Fruit fly (Drosophila melanogaster) whole organism, embryonic: ENCODE results near the gene Fife.

Experiments
- Abd-B ChIP-seq: fragments of 200-800 bp; sonication (Bioruptor generic); optimal IDR thresholded peaks from 2 replicates; lab custom pipeline; 2018; ENCODE audit warnings: missing biosample characterization, mild to moderate bottlenecking, missing genetic modification characterization, moderate library complexity
- Awh ChIP-seq: fragments of 200-800 bp; sonication (Bioruptor generic); IDR thresholded peaks from 2 replicates; pipeline ENCODE4, ENCODE4 v1.3.6; 2022; ENCODE audit warnings: missing biosample characterization, missing genetic modification characterization
- C15 ChIP-seq: fragments of 200-800 bp; sonication (Bioruptor generic); IDR thresholded peaks from 3 replicates; pipeline ENCODE4 v1.3.6; 2022; ENCODE audit warnings: missing biosample characterization, missing genetic modification characterization
- CG10366 ChIP-seq: fragments of 200-800 bp; sonication (Bioruptor generic); IDR thresholded peaks from 2 replicates; pipeline ENCODE4 v1.3.6; 2022; ENCODE audit warnings: missing biosample characterization, missing genetic modification characterization
- CG10979 ChIP-seq: fragments of 200-800 bp; sonication (Bioruptor generic); optimal IDR thresholded peaks from 2 replicates; lab custom pipeline; 2018; ENCODE audit warnings: missing biosample characterization, mild to moderate bottlenecking, missing genetic modification characterization, moderate library complexity
- CG11456 ChIP-seq: fragments of 200-800 bp; sonication (Bioruptor generic); IDR thresholded peaks from 3 replicates; pipeline ENCODE4 v1.3.6; 2022; ENCODE audit warnings: missing biosample characterization, missing genetic modification characterization
- CG11695 ChIP-seq: fragments of 200-800 bp; sonication (Bioruptor generic); IDR thresholded peaks from 3 replicates; pipeline ENCODE4 v1.3.6; 2022; ENCODE audit warnings: missing biosample characterization, missing genetic modification characterization
- CG12104 ChIP-seq: fragments of 200-800 bp; sonication (Bioruptor generic); optimal IDR thresholded peaks from 3 replicates; lab custom pipeline; 2016; ENCODE audit warnings: missing biosample characterization, missing genetic modification characterization
- CG12659 ChIP-seq: fragments of 200-800 bp; sonication (Bioruptor generic); optimal IDR thresholded peaks from 3 replicates; lab custom pipeline; 2017; ENCODE audit warnings: mild to moderate bottlenecking, missing biosample characterization, missing genetic modification reagents, missing genetic modification characterization
- CG13296 ChIP-seq: fragments of 200-800 bp; sonication (Bioruptor generic); optimal IDR thresholded peaks from 3 replicates; lab custom pipeline; 2018; ENCODE audit warnings: missing biosample characterization, mild to moderate bottlenecking, missing genetic modification characterization
- CG14441 ChIP-seq: fragments of 200-800 bp; sonication (Bioruptor generic); IDR thresholded peaks from 2 replicates; pipeline ENCODE4 v1.3.6; 2022; ENCODE audit warnings: missing biosample characterization, missing genetic modification characterization
- CG14667 ChIP-seq: fragments of 200-800 bp; sonication (Bioruptor generic); IDR thresholded peaks from 2 replicates; pipeline ENCODE4 v1.3.6; 2022; ENCODE audit warnings: missing biosample characterization, missing genetic modification characterization
- CG1647 ChIP-seq: fragments of 200-800 bp; sonication (Bioruptor generic); optimal IDR thresholded peaks from 3 replicates; lab custom pipeline; 2016; ENCODE audit warnings: missing biosample characterization, missing genetic modification characterization
- CG16863 ChIP-seq: fragments of 200-800 bp; sonication (Bioruptor generic); optimal IDR thresholded peaks from 3 replicates; lab custom pipeline; 2016; ENCODE audit warnings: missing biosample characterization, missing genetic modification characterization
- CG2202 ChIP-seq: fragments of 200-800 bp; sonication (Bioruptor generic); optimal IDR thresholded peaks from 2 replicates; lab custom pipeline; 2018; ENCODE audit warnings: missing biosample characterization, mild to moderate bottlenecking, missing genetic modification characterization
- CG31388 ChIP-seq: fragments of 200-800 bp; sonication (Bioruptor generic); optimal IDR thresholded peaks from 2 replicates; lab custom pipeline; 2016; ENCODE audit warnings: missing biosample characterization, missing genetic modification characterization
- CG32767 ChIP-seq: fragments of 200-800 bp; sonication (Bioruptor generic); IDR thresholded peaks from 2 replicates; pipeline ENCODE4 v1.3.6; 2022; ENCODE audit warnings: missing biosample characterization, missing genetic modification characterization
- CG43689 ChIP-seq: fragments of 200-800 bp; sonication (Bioruptor generic); IDR thresholded peaks from 2 replicates; pipeline ENCODE4 v1.3.6; 2022; ENCODE audit warnings: missing biosample characterization, missing genetic modification characterization
- CG4730 ChIP-seq: fragments of 200-800 bp; sonication (Bioruptor generic); IDR thresholded peaks from 2 replicates; pipeline ENCODE4 v1.3.6; 2022; ENCODE audit warnings: missing biosample characterization, missing genetic modification characterization
- CG6689 ChIP-seq: fragments of 200-800 bp; sonication (Bioruptor generic); IDR thresholded peaks from 2 replicates; pipeline ENCODE4 v1.3.6; 2022; ENCODE audit warnings: missing biosample characterization, missing genetic modification characterization
- CG7556 ChIP-seq: fragments of 200-800 bp; sonication (Bioruptor generic); optimal IDR thresholded peaks from 2 replicates; lab custom pipeline; 2017; ENCODE audit warnings: missing biosample characterization, mild to moderate bottlenecking, missing genetic modification characterization
- CG7745 ChIP-seq: fragments of 200-800 bp; sonication (Bioruptor generic); optimal IDR thresholded peaks from 2 replicates; lab custom pipeline; 2018; ENCODE audit warnings: missing biosample characterization, mild to moderate bottlenecking, missing genetic modification characterization, moderate library complexity
- CG8924 ChIP-seq: fragments of 200-800 bp; optimal IDR thresholded peaks from 3 replicates; lab custom pipeline; 2019; ENCODE audit warnings: missing biosample characterization, mild to moderate bottlenecking, missing genetic modification characterization, moderate library complexity
- CG9215 ChIP-seq: fragments of 200-800 bp; sonication (Bioruptor generic); IDR thresholded peaks from 2 replicates; pipeline ENCODE4 v1.3.6; 2022; ENCODE audit warnings: missing biosample characterization, missing genetic modification characterization
- Chrac-16 ChIP-seq: fragments of 200-800 bp; sonication (Bioruptor generic); optimal IDR thresholded peaks from 3 replicates; lab custom pipeline; 2016; ENCODE audit warnings: missing biosample characterization, missing genetic modification characterization
- Max ChIP-seq: fragments of 200-800 bp; sonication (Bioruptor generic); optimal IDR thresholded peaks from 2 replicates; lab custom pipeline; 2016; ENCODE audit warnings: missing biosample characterization, mild to moderate bottlenecking, missing genetic modification characterization
- Oaz ChIP-seq: fragments of 200-800 bp; sonication (Bioruptor generic); IDR thresholded peaks from 2 replicates; pipeline ENCODE4 v1.3.6; 2022; ENCODE audit warnings: missing biosample characterization, missing genetic modification characterization
- Pdp1 ChIP-seq, 2 experiments: fragments of 200-800 bp; sonication (Bioruptor generic); optimal IDR thresholded peaks; 3 replicates each; lab custom pipeline; 2016; ENCODE audit warnings: missing biosample characterization in 2 of 2, missing genetic modification characterization in 2 of 2, mild to moderate bottlenecking in 1 of 2, moderate library complexity in 1 of 2
- Sox102F ChIP-seq: fragments of 200-800 bp; sonication (Bioruptor generic); optimal IDR thresholded peaks from 2 replicates; lab custom pipeline; 2018; ENCODE audit warnings: missing biosample characterization, mild to moderate bottlenecking, missing genetic modification characterization, moderate library complexity
- Spps ChIP-seq: fragments of 200-800 bp; sonication (Bioruptor generic); optimal IDR thresholded peaks from 2 replicates; lab custom pipeline; 2018; ENCODE audit warnings: missing biosample characterization, mild to moderate bottlenecking, missing genetic modification characterization
- Stat92E ChIP-seq, 3 experiments: fragments of >200 bp in 2 of 3; fragments of 200-800 bp in 1 of 3; sonication (Bioruptor generic) in 1 of 3; optimal IDR thresholded peaks; 2 replicates each; lab custom pipeline; 2017 to 2019; ENCODE audit warnings: missing biosample characterization in 3 of 3, missing genetic modification characterization in 3 of 3, mild to moderate bottlenecking in 1 of 3, moderate library complexity in 1 of 3
- ase ChIP-seq: fragments of 200-800 bp; sonication (Bioruptor generic); IDR thresholded peaks from 3 replicates; pipeline ENCODE4 v1.3.6; 2022; ENCODE audit warnings: missing biosample characterization, missing genetic modification characterization
- cg ChIP-seq: fragments of 200-800 bp; sonication (Bioruptor generic); optimal IDR thresholded peaks from 3 replicates; lab custom pipeline; 2019; ENCODE audit warnings: missing biosample characterization, mild to moderate bottlenecking, missing genetic modification characterization, moderate library complexity
- danr ChIP-seq: fragments of 200-800 bp; sonication (Bioruptor generic); IDR thresholded peaks from 2 replicates; pipeline ENCODE4 v1.3.6; 2022; ENCODE audit warnings: missing biosample characterization, missing genetic modification characterization
- dysf ChIP-seq: fragments of 200-800 bp; sonication (Bioruptor generic); IDR thresholded peaks from 3 replicates; pipeline ENCODE4 v1.3.6; 2022; ENCODE audit warnings: missing biosample characterization, missing genetic modification characterization
- exex ChIP-seq: fragments of 200-800 bp; sonication (Bioruptor generic); optimal IDR thresholded peaks from 4 replicates; lab custom pipeline; 2018; ENCODE audit warnings: missing biosample characterization, mild to moderate bottlenecking, missing genetic modification characterization, moderate library complexity
- fru ChIP-seq: fragments of >200 bp; optimal IDR thresholded peaks from 2 replicates; lab custom pipeline; 2017
- gem ChIP-seq: fragments of 200-800 bp; sonication (Bioruptor generic); optimal IDR thresholded peaks from 2 replicates; lab custom pipeline; 2019; ENCODE audit warnings: missing biosample characterization, mild to moderate bottlenecking, missing genetic modification characterization, moderate library complexity
- klu ChIP-seq: fragments of 200-800 bp; sonication (Bioruptor generic); IDR thresholded peaks from 2 replicates; pipeline ENCODE4 v1.3.6; 2022; ENCODE audit warnings: missing biosample characterization, missing genetic modification characterization
- pan ChIP-seq, 4 experiments: fragments of >200 bp in 3 of 4; fragments of 200-800 bp in 1 of 4; sonication (Bioruptor generic) in 1 of 4; optimal IDR thresholded peaks in 3 of 4; IDR thresholded peaks in 1 of 4; 2 replicates each; pipeline versions ENCODE4 v1.3.6 to Lab custom; 2017 to 2022; ENCODE audit warnings: missing biosample characterization in 2 of 4, missing genetic modification characterization in 2 of 4, mixed read lengths in 1 of 4
- prd ChIP-seq, 3 experiments: fragments of >200 bp in 2 of 3; fragments of 200-800 bp in 1 of 3; sonication (Bioruptor generic) in 1 of 3; optimal IDR thresholded peaks in 2 of 3; IDR thresholded peaks in 1 of 3; 2 replicates in 2 of 3; 3 replicates in 1 of 3; pipeline versions ENCODE4 v1.3.6 to Lab custom; 2017 to 2022; ENCODE audit warnings: missing biosample characterization in 1 of 3, missing genetic modification characterization in 1 of 3
- ranshi ChIP-seq: fragments of 200-800 bp; sonication (Bioruptor generic); IDR thresholded peaks from 2 replicates; pipeline ENCODE4 v1.3.6; 2022; ENCODE audit warnings: missing biosample characterization, missing genetic modification characterization
- row ChIP-seq: fragments of 200-800 bp; sonication (Bioruptor generic); IDR thresholded peaks from 3 replicates; pipeline ENCODE4 v1.3.6; 2022; ENCODE audit warnings: missing biosample characterization, missing genetic modification characterization
- sc ChIP-seq, 3 experiments: fragments of >200 bp in 2 of 3; fragments of 200-800 bp in 1 of 3; sonication (Bioruptor generic) in 1 of 3; optimal IDR thresholded peaks; 2 replicates in 2 of 3; 3 replicates in 1 of 3; lab custom pipeline; 2017; ENCODE audit warnings: mild to moderate bottlenecking in 1 of 3, missing biosample characterization in 1 of 3, missing genetic modification characterization in 1 of 3, missing genetic modification reagents in 1 of 3
- sd ChIP-seq: fragments of 200-800 bp; sonication (Bioruptor generic); optimal IDR thresholded peaks from 3 replicates; lab custom pipeline; 2018; ENCODE audit warnings: missing biosample characterization, mild to moderate bottlenecking, missing genetic modification characterization, moderate library complexity
- ssp ChIP-seq: fragments of 200-800 bp; sonication (Bioruptor generic); IDR thresholded peaks from 2 replicates; pipeline ENCODE4 v1.3.6; 2022; ENCODE audit warnings: missing biosample characterization, missing genetic modification characterization
- sug ChIP-seq: fragments of 200-800 bp; optimal IDR thresholded peaks from 2 replicates; lab custom pipeline; 2019; ENCODE audit warnings: missing biosample characterization, mild to moderate bottlenecking, missing genetic modification characterization, moderate library complexity
- trem ChIP-seq: fragments of 200-800 bp; optimal IDR thresholded peaks from 3 replicates; lab custom pipeline; 2019; ENCODE audit warnings: missing biosample characterization, mild to moderate bottlenecking, missing genetic modification characterization, moderate library complexity
- zf30C ChIP-seq: fragments of 200-800 bp; sonication (Bioruptor generic); optimal IDR thresholded peaks from 3 replicates; lab custom pipeline; 2018; ENCODE audit warnings: missing biosample characterization, mild to moderate bottlenecking, missing genetic modification characterization

The Fife gene

dm6 chr3L:2651800-2652199 lies 59.7 kb downstream of the Fife start, which contains the start of the genes ProRS-m, CG42304 and Snup (continued):
- TF ChIP-seq Spps (tag; lab: Kevin White, UChicago) (peak; percentile 13), CG32767 (GFP tag; lab: Robert Waterston, UW) (peak; percentile 64; the same call in 1 of the 2 replicates), ssp (GFP tag; lab: Robert Waterston, UW) (peak; percentile 77), dysf (GFP tag; lab: Robert Waterston, UW) (peak; percentile 57; the same call in 2 of the 3 replicates), CG10366 (GFP tag; lab: Robert Waterston, UW) (peak; percentile 61), prd (optimal IDR thresholded peaks at IDR 0.05; lab: Kevin White, UChicago) (no peak), prd (GFP tag; IDR thresholded peaks at IDR 0.05; lab: Robert Waterston, UW) (peak; percentile 82), klu (peak; percentile 47; the same call in 1 of the 2 replicates), CG7556 (GFP tag; lab: Kevin White, UChicago) (peak; percentile 29), CG11456 (GFP tag; lab: Robert Waterston, UW) (0 out of 3 replicates have a peak, but pooled peaks have one; percentile 11), CG7745 (tag; lab: Kevin White, UChicago) (no peak), sd (tag; lab: Kevin White, UChicago) (peak; percentile 90), pan (optimal IDR thresholded peaks at IDR 0.05; lab: Kevin White, UChicago) (no peak), pan (GFP tag; optimal IDR thresholded peaks at IDR 0.05 in 1 of 2, IDR thresholded peaks at IDR 0.05 in 1 of 2) (peak in 1 of 2 experiments; percentile 82), row (GFP tag; lab: Robert Waterston, UW) (peak; percentile 94), Awh (peak; percentile 82), CG6689 (GFP tag; lab: Robert Waterston, UW) (peak; percentile 79), zf30C (GFP tag; lab: Kevin White, UChicago) (peak; percentile 81), CG12659 (GFP tag; lab: Kevin White, UChicago) (peak; percentile 25), C15 (GFP tag; lab: Robert Waterston, UW) (0 out of 3 replicates have a peak, but pooled peaks have one; percentile 24), CG12104 (no peak), ranshi (GFP tag; lab: Robert Waterston, UW) (peak; percentile 77; the same call in 1 of the 2 replicates), CG31388 (GFP tag; lab: Kevin White, UChicago) (no peak), CG16863 (no peak), cg (GFP tag; lab: Kevin White, UChicago) (no peak), Abd-B (peak; percentile 60), Pdp1 (GFP tag; optimal IDR thresholded peaks at IDR 0.05; lab: Kevin White, UChicago) (no peak), exex (no peak), trem (peak; percentile 88), CG8924 (tag; lab: Kevin White, UChicago) (peak; percentile 61), Oaz (no peak), CG4730 (GFP tag; lab: Robert Waterston, UW) (peak; percentile 68; the same call in 1 of the 2 replicates), gem (tag; lab: Kevin White, UChicago) (peak; percentile 84), ase (peak; percentile 32; the same call in 1 of the 3 replicates), CG13296 (GFP tag; lab: Kevin White, UChicago) (no peak), Stat92E (GFP tag; optimal IDR thresholded peaks at IDR 0.05; lab: Kevin White, UChicago) (peak in 1 of 3 experiments; percentile 18), CG2202 (tag; lab: Kevin White, UChicago) (no peak), CG9215 (GFP tag; lab: Robert Waterston, UW) (0 out of 2 replicates have a peak, but pooled peaks have one; percentile 37), sug (peak; percentile 28), Chrac-16 (GFP tag; lab: Kevin White, UChicago) (peak; percentile 5), CG11695 (GFP tag; lab: Robert Waterston, UW) (peak; percentile 50; the same call in 1 of the 3 replicates), CG10979 (tag; lab: Kevin White, UChicago) (peak; percentile 63), sc (optimal IDR thresholded peaks at IDR 0.05; lab: Kevin White, UChicago) (no peak), sc (GFP tag; optimal IDR thresholded peaks at IDR 0.05; lab: Kevin White, UChicago) (no peak), Sox102F (peak; percentile 62), CG1647 (no peak), CG14441 (GFP tag; lab: Robert Waterston, UW) (peak; percentile 71), CG14667 (peak; percentile 68), fru (no peak), Max (GFP tag; lab: Kevin White, UChicago) (peak; percentile 9), danr (GFP tag; lab: Robert Waterston, UW) (no peak; the same call in 1 of the 2 replicates), CG43689 (GFP tag; lab: Robert Waterston, UW) (peak; percentile 42; the same call in 1 of the 2 replicates)
